Fruit fly (Drosophila melanogaster): ENCODE results near the gene CG3868.

DNA sequence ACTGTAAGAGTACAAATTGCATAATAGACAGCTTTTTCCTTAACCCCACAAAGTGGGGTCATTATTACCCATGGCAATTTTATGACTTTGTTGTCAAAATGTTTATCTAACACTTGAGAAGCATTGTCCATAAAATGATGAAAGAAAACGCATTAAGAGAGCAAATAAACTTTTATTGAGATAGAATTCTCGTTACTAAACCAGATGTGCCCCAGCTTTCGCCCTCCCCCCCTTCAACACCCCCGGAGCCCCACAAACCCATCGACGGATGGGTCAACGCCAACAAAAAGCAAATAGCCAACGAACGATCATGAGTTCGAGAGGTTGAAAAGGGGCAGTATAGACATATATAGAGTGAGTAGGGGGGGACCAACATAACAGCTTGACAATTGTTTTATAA, 39.9 kb downstream of the CG3868 start:
- TF ChIP-seq psq (optimal IDR thresholded peaks at IDR 0.05) (no peak), pan (optimal IDR thresholded peaks at IDR 0.05) (no peak), EcR (GFP tag; optimal IDR thresholded peaks at IDR 0.05) (no peak), usp (GFP tag; optimal IDR thresholded peaks at IDR 0.05) (no peak), CG8478 (optimal IDR thresholded peaks at IDR 0.05) (no peak)

All from whole organism.